Fruit fly (Drosophila melanogaster) whole organism, embryonic: Measurements from ENCODE around the gene Atg8b.

ENCODE experiments used
- Adf1 ChIP-seq: fragments of 200-800 bp; sonication (Bioruptor generic); IDR thresholded peaks from 2 replicates; pipeline ENCODE4 v1.3.6; 2022; ENCODE audit warnings: missing biosample characterization, missing genetic modification characterization
- Asciz ChIP-seq: fragments of 200-800 bp; sonication (Bioruptor generic); optimal IDR thresholded peaks from 2 replicates; lab custom pipeline; 2017; ENCODE audit warnings: missing biosample characterization, mild to moderate bottlenecking, missing genetic modification characterization, missing genetic modification reagents
- Atf3 ChIP-seq: fragments of 200-800 bp; sonication (Bioruptor generic); optimal IDR thresholded peaks from 3 replicates; lab custom pipeline; 2016; ENCODE audit warnings: missing biosample characterization, missing genetic modification characterization
- B-H2 ChIP-seq: fragments of 200-800 bp; sonication (Bioruptor generic); optimal IDR thresholded peaks from 2 replicates; lab custom pipeline; 2018; ENCODE audit warnings: missing biosample characterization, mild to moderate bottlenecking, missing genetic modification characterization
- CG10366 ChIP-seq: fragments of 200-800 bp; sonication (Bioruptor generic); IDR thresholded peaks from 2 replicates; pipeline ENCODE4 v1.3.6; 2022; ENCODE audit warnings: missing biosample characterization, missing genetic modification characterization
- CG11560 ChIP-seq: fragments of 200-800 bp; sonication (Bioruptor generic); IDR thresholded peaks from 3 replicates; pipeline ENCODE4 v1.3.6; 2022; ENCODE audit warnings: missing biosample characterization, missing genetic modification characterization
- CG12155 ChIP-seq: fragments of 200-800 bp; sonication (Bioruptor generic); optimal IDR thresholded peaks from 3 replicates; lab custom pipeline; 2016; ENCODE audit warnings: missing biosample characterization, missing genetic modification characterization
- CG13287 ChIP-seq: fragments of 200-800 bp; sonication (Bioruptor generic); IDR thresholded peaks from 2 replicates; pipeline ENCODE4 v1.3.6; 2022; ENCODE audit warnings: missing biosample characterization, missing genetic modification characterization; ENCODE audit not compliant: partially characterized antibody
- CG13424 ChIP-seq: fragments of 200-800 bp; sonication (Bioruptor generic); optimal IDR thresholded peaks from 2 replicates; lab custom pipeline; 2019; ENCODE audit warnings: missing biosample characterization, mild to moderate bottlenecking, missing genetic modification characterization, moderate library complexity
- CG13775 ChIP-seq: fragments of 200-800 bp; sonication (Bioruptor generic); optimal IDR thresholded peaks from 3 replicates; lab custom pipeline; 2017; ENCODE audit warnings: missing biosample characterization, mild to moderate bottlenecking, missing genetic modification characterization
- CG14441 ChIP-seq: fragments of 200-800 bp; sonication (Bioruptor generic); IDR thresholded peaks from 2 replicates; pipeline ENCODE4 v1.3.6; 2022; ENCODE audit warnings: missing biosample characterization, missing genetic modification characterization
- CG16815 ChIP-seq: fragments of 200-800 bp; sonication (Bioruptor generic); optimal IDR thresholded peaks from 3 replicates; lab custom pipeline; 2017; ENCODE audit warnings: missing biosample characterization, mild to moderate bottlenecking, missing genetic modification characterization
- CG16863 ChIP-seq: fragments of 200-800 bp; sonication (Bioruptor generic); optimal IDR thresholded peaks from 3 replicates; lab custom pipeline; 2016; ENCODE audit warnings: missing biosample characterization, missing genetic modification characterization
- CG17385 ChIP-seq: fragments of 200-800 bp; sonication (Bioruptor generic); optimal IDR thresholded peaks from 3 replicates; lab custom pipeline; 2018; ENCODE audit warnings: missing biosample characterization, mild to moderate bottlenecking, missing genetic modification characterization
- CG1792 ChIP-seq: fragments of 200-800 bp; sonication (Bioruptor generic); optimal IDR thresholded peaks from 2 replicates; lab custom pipeline; 2016; ENCODE audit warnings: missing biosample characterization, missing genetic modification characterization
- CG31441 ChIP-seq: fragments of 200-800 bp; sonication (Bioruptor generic); IDR thresholded peaks from 2 replicates; pipeline ENCODE4 v1.3.6; 2022; ENCODE audit warnings: missing biosample characterization, missing genetic modification characterization
- CG33213 ChIP-seq: fragments of 200-800 bp; sonication (Bioruptor generic); optimal IDR thresholded peaks from 3 replicates; lab custom pipeline; 2016; ENCODE audit warnings: missing biosample characterization, missing genetic modification characterization
- CG3407 ChIP-seq: fragments of 200-800 bp; sonication (Bioruptor generic); optimal IDR thresholded peaks from 2 replicates; lab custom pipeline; 2018; ENCODE audit warnings: missing biosample characterization, mild to moderate bottlenecking, missing genetic modification characterization
- CG4404 ChIP-seq: fragments of 200-800 bp; sonication (Bioruptor generic); IDR thresholded peaks from 2 replicates; pipeline ENCODE4 v1.3.6; 2022; ENCODE audit warnings: missing biosample characterization, missing genetic modification characterization
- CG4617 ChIP-seq: fragments of 200-800 bp; sonication (Bioruptor generic); optimal IDR thresholded peaks from 3 replicates; lab custom pipeline; 2016; ENCODE audit warnings: missing biosample characterization, missing genetic modification characterization, borderline replicate concordance
- CG4820 ChIP-seq: fragments of 200-800 bp; sonication (Bioruptor generic); optimal IDR thresholded peaks from 3 replicates; lab custom pipeline; 2016; ENCODE audit warnings: missing biosample characterization, missing genetic modification characterization
- CG9727 ChIP-seq: fragments of 200-800 bp; sonication (Bioruptor generic); optimal IDR thresholded peaks from 3 replicates; lab custom pipeline; 2017; ENCODE audit warnings: missing biosample characterization, mild to moderate bottlenecking, missing genetic modification characterization
- CG9817 ChIP-seq: fragments of 200-800 bp; sonication (Bioruptor generic); optimal IDR thresholded peaks from 2 replicates; lab custom pipeline; 2018; ENCODE audit warnings: missing biosample characterization, mild to moderate bottlenecking, missing genetic modification characterization, moderate library complexity
- Camta ChIP-seq: fragments of 200-800 bp; sonication (Bioruptor generic); optimal IDR thresholded peaks from 2 replicates; lab custom pipeline; 2016; ENCODE audit warnings: missing biosample characterization, missing genetic modification characterization
- Doc3 ChIP-seq: fragments of 200-800 bp; sonication (Bioruptor generic); IDR thresholded peaks from 3 replicates; pipeline ENCODE4 v1.3.6; 2022; ENCODE audit warnings: missing biosample characterization, missing genetic modification characterization; ENCODE audit not compliant: partially characterized antibody
- Hand ChIP-seq: fragments of 200-800 bp; sonication (Bioruptor generic); optimal IDR thresholded peaks from 2 replicates; lab custom pipeline; 2017; ENCODE audit warnings: mild to moderate bottlenecking, missing biosample characterization, missing genetic modification reagents, missing genetic modification characterization
- Ptx1 ChIP-seq: fragments of 200-800 bp; sonication (Bioruptor generic); IDR thresholded peaks from 2 replicates; pipeline ENCODE4 v1.3.6; 2022; ENCODE audit warnings: missing biosample characterization, missing genetic modification characterization
- Spps ChIP-seq: fragments of 200-800 bp; sonication (Bioruptor generic); optimal IDR thresholded peaks from 2 replicates; lab custom pipeline; 2018; ENCODE audit warnings: missing biosample characterization, mild to moderate bottlenecking, missing genetic modification characterization
- ac ChIP-seq: fragments of 200-800 bp; sonication (Bioruptor generic); optimal IDR thresholded peaks from 3 replicates; lab custom pipeline; 2017; ENCODE audit warnings: missing biosample characterization, mild to moderate bottlenecking, missing genetic modification characterization
- ash1 ChIP-seq: fragments of 200-800 bp; sonication (Bioruptor generic); optimal IDR thresholded peaks from 2 replicates; lab custom pipeline; 2018; ENCODE audit warnings: missing biosample characterization, mild to moderate bottlenecking, missing genetic modification characterization
- dimm ChIP-seq: fragments of 200-800 bp; sonication (Bioruptor generic); IDR thresholded peaks from 2 replicates; pipeline ENCODE4 v1.3.6; 2022; ENCODE audit warnings: missing biosample characterization, missing genetic modification characterization
- dm ChIP-seq: fragments of 200-800 bp; sonication (Bioruptor generic); optimal IDR thresholded peaks from 3 replicates; lab custom pipeline; 2016; ENCODE audit warnings: missing biosample characterization, missing genetic modification characterization
- dmrt99B ChIP-seq: fragments of 200-800 bp; sonication (Bioruptor generic); optimal IDR thresholded peaks from 2 replicates; lab custom pipeline; 2018; ENCODE audit warnings: missing biosample characterization, mild to moderate bottlenecking, missing genetic modification characterization, moderate library complexity
- ems ChIP-seq: fragments of 200-800 bp; sonication (Bioruptor generic); optimal IDR thresholded peaks from 3 replicates; lab custom pipeline; 2016; ENCODE audit warnings: missing biosample characterization, missing genetic modification characterization
- gt ChIP-seq: fragments of 200-800 bp; sonication (Bioruptor generic); IDR thresholded peaks from 2 replicates; pipeline ENCODE4 v1.3.6; 2022; ENCODE audit warnings: missing biosample characterization, missing genetic modification characterization
- kni ChIP-seq: fragments of 200-800 bp; sonication (Bioruptor generic); optimal IDR thresholded peaks from 3 replicates; lab custom pipeline; 2017; ENCODE audit warnings: mild to moderate bottlenecking, missing biosample characterization, missing genetic modification reagents, missing genetic modification characterization
- lab ChIP-seq: fragments of 200-800 bp; sonication (Bioruptor generic); optimal IDR thresholded peaks from 3 replicates; lab custom pipeline; 2017; ENCODE audit warnings: missing biosample characterization, missing genetic modification characterization, mild to moderate bottlenecking, moderate library complexity, missing genetic modification reagents
- lmd ChIP-seq: fragments of 200-800 bp; sonication (Bioruptor generic); IDR thresholded peaks from 2 replicates; pipeline ENCODE4 v1.3.6; 2022; ENCODE audit warnings: missing biosample characterization, missing genetic modification characterization
- luna ChIP-seq: fragments of 200-800 bp; sonication (Bioruptor generic); optimal IDR thresholded peaks from 2 replicates; lab custom pipeline; 2016; ENCODE audit warnings: missing biosample characterization, missing genetic modification characterization
- maf-S ChIP-seq: fragments of 200-800 bp; sonication (Bioruptor generic); optimal IDR thresholded peaks from 2 replicates; lab custom pipeline; 2016; ENCODE audit warnings: missing biosample characterization, missing genetic modification characterization
- nerfin-1 ChIP-seq: fragments of 200-800 bp; sonication (Bioruptor generic); optimal IDR thresholded peaks from 3 replicates; lab custom pipeline; 2019; ENCODE audit warnings: missing biosample characterization, mild to moderate bottlenecking, missing genetic modification characterization, moderate library complexity
- pfk ChIP-seq: fragments of 200-800 bp; sonication (Bioruptor generic); optimal IDR thresholded peaks from 2 replicates; lab custom pipeline; 2018; ENCODE audit warnings: missing biosample characterization, mild to moderate bottlenecking, missing genetic modification characterization, moderate library complexity
- prd ChIP-seq, 3 experiments: fragments of >200 bp in 2 of 3; fragments of 200-800 bp in 1 of 3; sonication (Bioruptor generic) in 1 of 3; optimal IDR thresholded peaks in 2 of 3; IDR thresholded peaks in 1 of 3; 2 replicates in 2 of 3; 3 replicates in 1 of 3; pipeline versions ENCODE4 v1.3.6 to Lab custom; 2017 to 2022; ENCODE audit warnings: missing biosample characterization in 1 of 3, missing genetic modification characterization in 1 of 3
- sens-2 ChIP-seq: fragments of 200-800 bp; sonication (Bioruptor generic); IDR thresholded peaks from 2 replicates; pipeline ENCODE4 v1.3.6; 2022; ENCODE audit warnings: missing biosample characterization, missing genetic modification characterization
- sna ChIP-seq: fragments of 200-800 bp; sonication (Bioruptor generic); IDR thresholded peaks from 2 replicates; pipeline ENCODE4 v1.3.6; 2022; ENCODE audit warnings: missing biosample characterization, missing genetic modification characterization; ENCODE audit not compliant: partially characterized antibody
- tup ChIP-seq: fragments of 200-800 bp; sonication (Bioruptor generic); optimal IDR thresholded peaks from 2 replicates; lab custom pipeline; 2016; ENCODE audit warnings: missing biosample characterization, mild to moderate bottlenecking, missing genetic modification characterization, moderate library complexity
- unc-4 ChIP-seq: fragments of 200-800 bp; sonication (Bioruptor generic); IDR thresholded peaks from 2 replicates; pipeline ENCODE4 v1.3.6; 2022; ENCODE audit warnings: missing biosample characterization, missing genetic modification characterization; ENCODE audit not compliant: partially characterized antibody

The Atg8b gene

DNA sequence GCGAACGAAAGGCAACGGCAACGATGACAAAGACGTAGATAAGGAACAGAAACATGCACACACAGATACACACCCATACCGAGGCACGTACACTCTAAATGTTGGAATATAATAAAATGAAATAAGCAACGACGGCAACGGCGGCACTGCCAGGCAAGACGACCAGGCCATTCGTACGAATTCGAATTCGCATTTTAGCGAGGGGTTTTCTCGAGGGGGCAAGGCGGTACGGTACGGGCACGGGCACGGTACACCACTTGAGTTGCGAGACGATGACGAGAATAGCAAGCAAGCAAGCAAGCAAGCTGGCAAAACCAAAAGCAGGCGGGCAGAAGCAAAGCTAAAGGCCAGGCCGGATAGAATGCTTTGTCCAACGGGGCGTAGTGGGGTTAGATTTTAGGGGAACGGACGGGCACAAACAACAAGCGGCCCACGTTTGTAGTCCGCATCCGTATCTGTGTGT, 23.7 kb downstream of the Atg8b start (continued):
- no peak for TF ChIP-seq dimm (GFP tag; lab: Robert Waterston, UW)
- TF ChIP-seq lmd (GFP tag; lab: Robert Waterston, UW), result no peak
- TF ChIP-seq CG11560, result no peak
- peak; percentile 66 for TF ChIP-seq Adf1 (GFP tag; lab: Robert Waterston, UW)
- no peak for TF ChIP-seq CG13424 (tag; lab: Kevin White, UChicago)
- TF ChIP-seq CG14441 (GFP tag; lab: Robert Waterston, UW), result 0 out of 2 replicates have a peak, but pooled peaks have one; percentile 16
- no peak for TF ChIP-seq prd (optimal IDR thresholded peaks at IDR 0.05; lab: Kevin White, UChicago)
- TF ChIP-seq prd (GFP tag; IDR thresholded peaks at IDR 0.05; lab: Robert Waterston, UW), result no peak
- no peak for TF ChIP-seq sens-2 (GFP tag; lab: Robert Waterston, UW)
- TF ChIP-seq Hand (GFP tag; lab: Kevin White, UChicago), result no peak
- no peak for TF ChIP-seq tup
- peak; percentile 12; the same call in 1 of the 2 replicates for TF ChIP-seq CG13287 (GFP tag; lab: Robert Waterston, UW)
- peak; percentile 25 for TF ChIP-seq B-H2 (GFP tag; lab: Kevin White, UChicago)
- TF ChIP-seq kni (GFP tag; lab: Kevin White, UChicago), result no peak
- no peak for TF ChIP-seq CG12155 (GFP tag; lab: Kevin White, UChicago)
- TF ChIP-seq, all 482 proteins: peak for 49

DNA sequence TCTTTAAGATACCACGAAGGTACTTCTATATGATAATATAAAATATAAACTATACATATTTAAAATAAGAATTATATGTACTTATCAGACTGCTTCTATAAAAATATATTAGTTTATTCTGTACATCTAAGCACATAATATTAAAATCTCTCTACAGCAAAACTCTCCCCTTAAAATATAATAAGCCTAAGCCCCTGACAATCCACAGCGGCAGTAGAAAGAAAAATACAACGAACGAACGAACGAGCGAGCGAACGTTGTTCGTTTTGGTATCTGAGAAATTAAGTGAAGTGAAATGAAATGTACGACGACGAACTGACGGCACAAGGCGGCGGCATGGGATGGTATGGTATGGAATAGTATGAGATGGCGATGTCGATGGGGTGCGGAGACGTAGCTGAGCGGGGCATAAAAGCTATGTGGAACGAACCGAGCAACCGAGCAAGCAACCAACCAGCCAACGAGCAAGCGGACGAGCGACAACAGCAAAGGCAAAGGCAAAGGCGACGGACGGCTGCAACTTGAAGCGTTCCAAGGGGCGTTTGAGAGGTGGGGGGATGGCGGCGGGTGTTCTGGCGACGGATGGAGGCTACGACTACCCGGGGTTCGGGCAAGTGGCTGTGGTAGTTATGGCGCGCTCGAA, 24.3 kb downstream of the Atg8b start:
- TF ChIP-seq CG4820 (GFP tag; lab: Kevin White, UChicago), result peak; percentile 95
- TF ChIP-seq Atf3, result peak; percentile 42
- peak; percentile 98 for TF ChIP-seq CG17385 (GFP tag; lab: Kevin White, UChicago)
- peak; percentile 95 for TF ChIP-seq CG3407 (GFP tag; lab: Kevin White, UChicago)
- peak; percentile 94 for TF ChIP-seq CG16815 (GFP tag; lab: Kevin White, UChicago)
- TF ChIP-seq CG9817 (tag; lab: Kevin White, UChicago), result peak; percentile 99
- TF ChIP-seq CG13775 (GFP tag; lab: Kevin White, UChicago), result peak; percentile 98
- TF ChIP-seq gt (GFP tag; lab: Robert Waterston, UW), result peak; percentile 89
- peak; percentile 78 for TF ChIP-seq ac (GFP tag; lab: Kevin White, UChicago)
- 0 out of 2 replicates have a peak, but pooled peaks have one; percentile 32 for TF ChIP-seq sna (GFP tag; lab: Robert Waterston, UW)
- peak; percentile 99 for TF ChIP-seq lab
- TF ChIP-seq Camta, result peak; percentile 28
- peak; percentile 99 for TF ChIP-seq Ptx1 (GFP tag; lab: Robert Waterston, UW)
- TF ChIP-seq Doc3, result no peak
- TF ChIP-seq Asciz (GFP tag; lab: Kevin White, UChicago), result peak; percentile 97
- peak; percentile 84 for TF ChIP-seq ash1
- TF ChIP-seq nerfin-1, result peak; percentile 97
- TF ChIP-seq CG1792 (GFP tag; lab: Kevin White, UChicago), result peak; percentile 40
- TF ChIP-seq dm, result no peak
- peak; percentile 61 for TF ChIP-seq CG33213 (GFP tag; lab: Kevin White, UChicago)
- TF ChIP-seq luna (GFP tag; lab: Kevin White, UChicago), result peak; percentile 46
- peak; percentile 98 for TF ChIP-seq CG9727 (GFP tag; lab: Kevin White, UChicago)
- TF ChIP-seq dmrt99B (tag; lab: Kevin White, UChicago), result peak; percentile 99
- peak; percentile 77 for TF ChIP-seq maf-S (GFP tag; lab: Kevin White, UChicago)
- peak; percentile 97 for TF ChIP-seq Spps
- TF ChIP-seq CG4617 (GFP tag; lab: Kevin White, UChicago), result peak; percentile 90
- TF ChIP-seq ems (GFP tag; lab: Kevin White, UChicago), result peak; percentile 88
- TF ChIP-seq pfk (GFP tag; lab: Kevin White, UChicago), result peak; percentile 78
- peak; percentile 98 for TF ChIP-seq CG10366 (GFP tag; lab: Robert Waterston, UW)
- TF ChIP-seq unc-4 (GFP tag; lab: Robert Waterston, UW), result peak; percentile 38; the same call in 1 of the 2 replicates
- TF ChIP-seq CG31441 (GFP tag; lab: Robert Waterston, UW), result peak; percentile 99
- TF ChIP-seq CG4404 (GFP tag; lab: Robert Waterston, UW), result peak; percentile 96
- TF ChIP-seq CG16863, result peak; percentile 81
